Fruit fly (Drosophila melanogaster) whole organism, embryonic: ENCODE measurements around the gene Zaf1.

ENCODE experiments used
- Atf6 ChIP-seq: fragments of 200-800 bp; sonication (Bioruptor generic); IDR thresholded peaks from 2 replicates; pipeline ENCODE4 v1.3.6; 2022; ENCODE audit warnings: missing biosample characterization, missing genetic modification characterization
- B-H2 ChIP-seq: fragments of 200-800 bp; sonication (Bioruptor generic); optimal IDR thresholded peaks from 2 replicates; lab custom pipeline; 2018; ENCODE audit warnings: missing biosample characterization, mild to moderate bottlenecking, missing genetic modification characterization
- Bdp1 ChIP-seq: fragments of 200-800 bp; sonication (Bioruptor generic); optimal IDR thresholded peaks from 3 replicates; lab custom pipeline; 2016; ENCODE audit warnings: missing biosample characterization, missing genetic modification characterization
- Blimp-1 ChIP-seq: fragments of 200-800 bp; sonication (Bioruptor generic); optimal IDR thresholded peaks from 3 replicates; lab custom pipeline; 2018; ENCODE audit warnings: missing biosample characterization, missing genetic modification characterization, mild to moderate bottlenecking, moderate library complexity, missing genetic modification reagents
- C15 ChIP-seq: fragments of 200-800 bp; sonication (Bioruptor generic); IDR thresholded peaks from 3 replicates; pipeline ENCODE4 v1.3.6; 2022; ENCODE audit warnings: missing biosample characterization, missing genetic modification characterization
- CG1024 ChIP-seq: fragments of 200-800 bp; sonication (Bioruptor generic); IDR thresholded peaks from 2 replicates; pipeline ENCODE4 v1.3.6; 2022; ENCODE audit warnings: missing biosample characterization, missing genetic modification characterization
- CG10654 ChIP-seq: fragments of 200-800 bp; sonication (Bioruptor generic); optimal IDR thresholded peaks from 2 replicates; lab custom pipeline; 2016; ENCODE audit warnings: missing biosample characterization, missing genetic modification characterization
- CG11398 ChIP-seq: fragments of 200-800 bp; sonication (Bioruptor generic); optimal IDR thresholded peaks from 2 replicates; lab custom pipeline; 2016; ENCODE audit warnings: missing biosample characterization, missing genetic modification characterization
- CG12155 ChIP-seq: fragments of 200-800 bp; sonication (Bioruptor generic); optimal IDR thresholded peaks from 3 replicates; lab custom pipeline; 2016; ENCODE audit warnings: missing biosample characterization, missing genetic modification characterization
- CG14014 ChIP-seq: fragments of 200-800 bp; sonication (Bioruptor generic); IDR thresholded peaks from 2 replicates; pipeline ENCODE4 v1.3.6; 2022; ENCODE audit warnings: missing biosample characterization, missing genetic modification characterization
- CG1603 ChIP-seq: fragments of 200-800 bp; sonication (Bioruptor generic); optimal IDR thresholded peaks from 2 replicates; lab custom pipeline; 2019; ENCODE audit warnings: missing biosample characterization, mild to moderate bottlenecking, missing genetic modification characterization, moderate library complexity
- CG17361 ChIP-seq: fragments of 200-800 bp; sonication (Bioruptor generic); IDR thresholded peaks from 3 replicates; pipeline ENCODE4 v1.3.6; 2022; ENCODE audit warnings: missing biosample characterization, missing genetic modification characterization
- CG17612 ChIP-seq: fragments of 200-800 bp; sonication (Bioruptor generic); IDR thresholded peaks from 2 replicates; pipeline ENCODE4 v1.3.6; 2022; ENCODE audit warnings: missing biosample characterization, missing genetic modification characterization
- CG17912 ChIP-seq: fragments of 200-800 bp; sonication (Bioruptor generic); optimal IDR thresholded peaks from 2 replicates; lab custom pipeline; 2018; ENCODE audit warnings: missing biosample characterization, mild to moderate bottlenecking, missing genetic modification characterization
- CG18619 ChIP-seq: fragments of 200-800 bp; sonication (Bioruptor generic); optimal IDR thresholded peaks from 3 replicates; lab custom pipeline; 2017; ENCODE audit warnings: missing biosample characterization, mild to moderate bottlenecking, missing genetic modification characterization
- CG3407 ChIP-seq: fragments of 200-800 bp; sonication (Bioruptor generic); optimal IDR thresholded peaks from 2 replicates; lab custom pipeline; 2018; ENCODE audit warnings: missing biosample characterization, mild to moderate bottlenecking, missing genetic modification characterization
- CG4360 ChIP-seq: fragments of 200-800 bp; sonication (Bioruptor generic); IDR thresholded peaks from 2 replicates; pipeline ENCODE4 v1.3.6; 2022; ENCODE audit warnings: missing biosample characterization, missing genetic modification characterization
- CG4424 ChIP-seq: fragments of 200-800 bp; sonication (Bioruptor generic); optimal IDR thresholded peaks from 3 replicates; lab custom pipeline; 2016; ENCODE audit warnings: missing biosample characterization, missing genetic modification characterization
- CG6683 ChIP-seq: fragments of 200-800 bp; sonication (Bioruptor generic); optimal IDR thresholded peaks from 2 replicates; lab custom pipeline; 2017; ENCODE audit warnings: missing biosample characterization, mild to moderate bottlenecking, missing genetic modification characterization, missing genetic modification reagents
- CG7786 ChIP-seq: fragments of 200-800 bp; sonication (Bioruptor generic); optimal IDR thresholded peaks from 2 replicates; lab custom pipeline; 2016; ENCODE audit warnings: missing biosample characterization, missing genetic modification characterization
- CG9817 ChIP-seq: fragments of 200-800 bp; sonication (Bioruptor generic); optimal IDR thresholded peaks from 2 replicates; lab custom pipeline; 2018; ENCODE audit warnings: missing biosample characterization, mild to moderate bottlenecking, missing genetic modification characterization, moderate library complexity
- CrebB ChIP-seq: fragments of 200-800 bp; sonication (Bioruptor generic); optimal IDR thresholded peaks from 3 replicates; lab custom pipeline; 2018; ENCODE audit warnings: missing biosample characterization, mild to moderate bottlenecking, missing genetic modification characterization
- Dip3 ChIP-seq: fragments of 200-800 bp; sonication (Bioruptor generic); optimal IDR thresholded peaks from 3 replicates; lab custom pipeline; 2016; ENCODE audit warnings: missing biosample characterization, missing genetic modification characterization
- HLH3B ChIP-seq: fragments of 200-800 bp; sonication (Bioruptor generic); IDR thresholded peaks from 2 replicates; pipeline ENCODE4 v1.3.6; 2022; ENCODE audit warnings: missing biosample characterization, missing genetic modification characterization
- Hr78 ChIP-seq, 2 experiments: fragments of 200-800 bp in 1 of 2; fragments of >200 bp in 1 of 2; sonication (Bioruptor generic) in 1 of 2; optimal IDR thresholded peaks; 2 replicates each; lab custom pipeline; 2017 to 2019; ENCODE audit warnings: missing biosample characterization in 2 of 2, missing genetic modification characterization in 2 of 2, mild to moderate bottlenecking in 1 of 2, moderate library complexity in 1 of 2
- MESR4 ChIP-seq: fragments of 200-800 bp; sonication (Bioruptor generic); optimal IDR thresholded peaks from 2 replicates; lab custom pipeline; 2018; ENCODE audit warnings: missing biosample characterization, mild to moderate bottlenecking, missing genetic modification characterization, moderate library complexity
- Mes4 ChIP-seq: fragments of 200-800 bp; sonication (Bioruptor generic); optimal IDR thresholded peaks from 2 replicates; lab custom pipeline; 2016; ENCODE audit warnings: missing biosample characterization, missing genetic modification characterization
- Neu2 ChIP-seq: fragments of 200-800 bp; sonication (Bioruptor generic); optimal IDR thresholded peaks from 3 replicates; lab custom pipeline; 2016; ENCODE audit warnings: missing biosample characterization, missing genetic modification characterization, borderline replicate concordance
- ato ChIP-seq: fragments of 200-800 bp; sonication (Bioruptor generic); IDR thresholded peaks from 2 replicates; pipeline ENCODE4 v1.3.6; 2022; ENCODE audit warnings: missing biosample characterization, missing genetic modification characterization; ENCODE audit not compliant: partially characterized antibody
- cato ChIP-seq: fragments of 200-800 bp; sonication (Bioruptor generic); optimal IDR thresholded peaks from 2 replicates; lab custom pipeline; 2016; ENCODE audit warnings: missing biosample characterization, missing genetic modification characterization, borderline replicate concordance
- cg ChIP-seq: fragments of 200-800 bp; sonication (Bioruptor generic); optimal IDR thresholded peaks from 3 replicates; lab custom pipeline; 2019; ENCODE audit warnings: missing biosample characterization, mild to moderate bottlenecking, missing genetic modification characterization, moderate library complexity
- crol ChIP-seq: fragments of 200-800 bp; sonication (Bioruptor generic); IDR thresholded peaks from 2 replicates; pipeline ENCODE4 v1.3.6; 2022; ENCODE audit warnings: missing biosample characterization, missing genetic modification characterization
- dimm ChIP-seq: fragments of 200-800 bp; sonication (Bioruptor generic); IDR thresholded peaks from 2 replicates; pipeline ENCODE4 v1.3.6; 2022; ENCODE audit warnings: missing biosample characterization, missing genetic modification characterization
- dm ChIP-seq: fragments of 200-800 bp; sonication (Bioruptor generic); optimal IDR thresholded peaks from 3 replicates; lab custom pipeline; 2016; ENCODE audit warnings: missing biosample characterization, missing genetic modification characterization
- dmrt11E ChIP-seq: fragments of 200-800 bp; sonication (Bioruptor generic); optimal IDR thresholded peaks from 3 replicates; lab custom pipeline; 2018; ENCODE audit warnings: missing biosample characterization, mild to moderate bottlenecking, missing genetic modification characterization, moderate library complexity
- gce ChIP-seq: fragments of 200-800 bp; sonication (Bioruptor generic); IDR thresholded peaks from 3 replicates; pipeline ENCODE4 v1.3.6; 2022; ENCODE audit warnings: missing biosample characterization, missing genetic modification characterization
- gcm ChIP-seq: fragments of 200-800 bp; sonication (Bioruptor generic); optimal IDR thresholded peaks from 2 replicates; lab custom pipeline; 2019; ENCODE audit warnings: missing biosample characterization, mild to moderate bottlenecking, missing genetic modification characterization, moderate library complexity
- grau ChIP-seq: fragments of 200-800 bp; optimal IDR thresholded peaks from 3 replicates; lab custom pipeline; 2019; ENCODE audit warnings: missing biosample characterization, mild to moderate bottlenecking, missing genetic modification characterization, moderate library complexity
- nmo ChIP-seq: fragments of 200-800 bp; sonication (Bioruptor generic); optimal IDR thresholded peaks from 2 replicates; lab custom pipeline; 2018; ENCODE audit warnings: missing biosample characterization, mild to moderate bottlenecking, missing genetic modification characterization, moderate library complexity
- pros ChIP-seq: fragments of 200-800 bp; sonication (Bioruptor generic); optimal IDR thresholded peaks from 3 replicates; lab custom pipeline; 2019; ENCODE audit warnings: missing biosample characterization, mild to moderate bottlenecking, missing genetic modification characterization, moderate library complexity
- psq ChIP-seq: fragments of 200-800 bp; sonication (Bioruptor generic); optimal IDR thresholded peaks from 2 replicates; lab custom pipeline; 2017; ENCODE audit warnings: missing biosample characterization, missing genetic modification characterization
- salm ChIP-seq: fragments of 200-800 bp; sonication (Bioruptor generic); optimal IDR thresholded peaks from 2 replicates; lab custom pipeline; 2018; ENCODE audit warnings: missing biosample characterization, mild to moderate bottlenecking, missing genetic modification characterization
- schlank ChIP-seq: fragments of 200-800 bp; sonication (Bioruptor generic); optimal IDR thresholded peaks from 2 replicates; lab custom pipeline; 2018; ENCODE audit warnings: missing biosample characterization, mild to moderate bottlenecking, missing genetic modification characterization
- seq ChIP-seq: fragments of 200-800 bp; sonication (Bioruptor generic); IDR thresholded peaks from 2 replicates; pipeline ENCODE4 v1.3.6; 2022; ENCODE audit warnings: missing biosample characterization, missing genetic modification characterization
- shn ChIP-seq: fragments of 200-800 bp; sonication (Bioruptor generic); optimal IDR thresholded peaks from 3 replicates; lab custom pipeline; 2016; ENCODE audit warnings: missing biosample characterization, missing genetic modification characterization
- slp2 ChIP-seq: fragments of 200-800 bp; sonication (Bioruptor generic); optimal IDR thresholded peaks from 2 replicates; lab custom pipeline; 2016; ENCODE audit warnings: missing biosample characterization, missing genetic modification characterization
- so ChIP-seq: fragments of 200-800 bp; sonication (Bioruptor generic); IDR thresholded peaks from 3 replicates; pipeline ENCODE4 v1.3.6; 2022; ENCODE audit warnings: missing biosample characterization, missing genetic modification characterization
- sr ChIP-seq: fragments of 200-800 bp; sonication (Bioruptor generic); IDR thresholded peaks from 3 replicates; pipeline ENCODE4 v1.3.6; 2022; ENCODE audit warnings: missing biosample characterization, missing genetic modification characterization
- ssp ChIP-seq: fragments of 200-800 bp; sonication (Bioruptor generic); IDR thresholded peaks from 2 replicates; pipeline ENCODE4 v1.3.6; 2022; ENCODE audit warnings: missing biosample characterization, missing genetic modification characterization
- stwl ChIP-seq: fragments of 200-800 bp; sonication (Bioruptor generic); optimal IDR thresholded peaks from 3 replicates; lab custom pipeline; 2018; ENCODE audit warnings: missing biosample characterization, mild to moderate bottlenecking, missing genetic modification characterization, moderate library complexity
- vnd ChIP-seq: fragments of 200-800 bp; sonication (Bioruptor generic); IDR thresholded peaks from 3 replicates; pipeline ENCODE4 v1.3.6; 2022; ENCODE audit warnings: missing biosample characterization, missing genetic modification characterization; ENCODE audit not compliant: partially characterized antibody

The Zaf1 gene

dm6 chr3R:11649449-11649848 lies 24.0 kb upstream of the Zaf1 start (continued):
- peak; percentile 95 for TF ChIP-seq CG17612 (GFP tag; lab: Robert Waterston, UW)
- peak; percentile 91 for TF ChIP-seq CG17912 (GFP tag; lab: Kevin White, UChicago)
- TF ChIP-seq pros (GFP tag; lab: Kevin White, UChicago) = no peak
- peak; percentile 78 for TF ChIP-seq psq (GFP tag; lab: Kevin White, UChicago)
- TF ChIP-seq dm (GFP tag; lab: Kevin White, UChicago) = peak; percentile 90
- TF ChIP-seq CG17361 (GFP tag; lab: Robert Waterston, UW) = peak; percentile 94
- peak; percentile 82 for TF ChIP-seq Bdp1 (GFP tag; lab: Kevin White, UChicago)
- TF ChIP-seq cg = no peak
- TF ChIP-seq nmo (GFP tag; lab: Kevin White, UChicago) = peak; percentile 92
- peak; percentile 93 for TF ChIP-seq dimm (GFP tag; lab: Robert Waterston, UW)
- peak; percentile 85 for TF ChIP-seq ssp (GFP tag; lab: Robert Waterston, UW)
- peak; percentile 95 for TF ChIP-seq CG11398 (GFP tag; lab: Kevin White, UChicago)
- peak; percentile 66 for TF ChIP-seq CG3407 (GFP tag; lab: Kevin White, UChicago)
- TF ChIP-seq grau (tag; lab: Kevin White, UChicago) = peak; percentile 99
- peak; percentile 80 for TF ChIP-seq CG6683
- peak; percentile 96 for TF ChIP-seq CG12155 (GFP tag; lab: Kevin White, UChicago)
- peak; percentile 85 for TF ChIP-seq cato
- TF ChIP-seq vnd (GFP tag; lab: Robert Waterston, UW) = no peak
- TF ChIP-seq CG1024 (GFP tag; lab: Robert Waterston, UW) = peak; percentile 89
- peak; percentile 99 for TF ChIP-seq CG14014
- TF ChIP-seq slp2 = peak; percentile 94
- TF ChIP-seq CG4424 = peak; percentile 94
- TF ChIP-seq crol (GFP tag; lab: Robert Waterston, UW) = peak; percentile 67
- peak; percentile 83 for TF ChIP-seq gcm (GFP tag; lab: Kevin White, UChicago)
- TF ChIP-seq gce (GFP tag; lab: Robert Waterston, UW) = peak; percentile 91; the same call in 2 of the 3 replicates
- TF ChIP-seq ato (GFP tag; lab: Robert Waterston, UW) = no peak
- TF ChIP-seq dmrt11E (tag; lab: Kevin White, UChicago) = peak; percentile 69
- peak; percentile 95 for TF ChIP-seq seq (GFP tag; lab: Robert Waterston, UW)
- peak; percentile 93 for TF ChIP-seq CrebB (tag; lab: Kevin White, UChicago)
- TF ChIP-seq HLH3B (GFP tag; lab: Robert Waterston, UW) = peak; percentile 97
- peak; percentile 98 for TF ChIP-seq B-H2 (GFP tag; lab: Kevin White, UChicago)
- TF ChIP-seq CG4360 (GFP tag; lab: Robert Waterston, UW) = peak; percentile 59; the same call in 1 of the 2 replicates
- peak; percentile 49 for TF ChIP-seq MESR4 (GFP tag; lab: Kevin White, UChicago)
- peak; percentile 97 for TF ChIP-seq Atf6
- peak; percentile 93 for TF ChIP-seq CG1603 (tag; lab: Kevin White, UChicago)
- TF ChIP-seq so = peak; percentile 97
- TF ChIP-seq stwl (tag; lab: Kevin White, UChicago) = no peak
- TF ChIP-seq C15 (GFP tag; lab: Robert Waterston, UW) = peak; percentile 93
- peak; percentile 93 for TF ChIP-seq sr (GFP tag; lab: Robert Waterston, UW)
- peak; percentile 97 for TF ChIP-seq Dip3
- TF ChIP-seq shn (GFP tag; lab: Kevin White, UChicago) = peak; percentile 92
- TF ChIP-seq schlank (tag; lab: Kevin White, UChicago) = peak; percentile 98
- TF ChIP-seq Mes4 (GFP tag; lab: Kevin White, UChicago) = peak; percentile 87
- TF ChIP-seq CG9817 (tag; lab: Kevin White, UChicago) = peak; percentile 98
- TF ChIP-seq Hr78 (GFP tag; optimal IDR thresholded peaks at IDR 0.05; lab: Kevin White, UChicago) = peak in 1 of 2 experiments; percentile 46
- peak; percentile 86 for TF ChIP-seq Blimp-1 (GFP tag; lab: Kevin White, UChicago)
- peak; percentile 95 for TF ChIP-seq CG10654 (GFP tag; lab: Kevin White, UChicago)
- TF ChIP-seq Neu2 = peak; percentile 77
- peak; percentile 97 for TF ChIP-seq CG7786
- TF ChIP-seq CG18619 (GFP tag; lab: Kevin White, UChicago) = peak; percentile 94
- TF ChIP-seq salm (tag; lab: Kevin White, UChicago) = peak; percentile 86
